Worm (Caenorhabditis elegans) whole organism, L2 larva: ENCODE results near the gene igcm-4.

Source experiments
- ama-1 ChIP-seq: fragments of 150-350 bp; optimal IDR thresholded peaks from 2 replicates; lab custom pipeline; 2018; ENCODE audit warnings: inconsistent platforms
- fos-1 ChIP-seq: fragments of 150-350 bp; optimal IDR thresholded peaks from 2 replicates; lab custom pipeline; 2014; ENCODE audit warnings: missing biosample characterization, missing genetic modification characterization
- lin-13 ChIP-seq: fragments of 150-350 bp; optimal IDR thresholded peaks from 2 replicates; lab custom pipeline; 2014; ENCODE audit warnings: missing biosample characterization, missing genetic modification reagents, missing genetic modification characterization
- nhr-10 ChIP-seq: sonication (generic microtip); optimal IDR thresholded peaks from 2 replicates; lab custom pipeline; 2017; ENCODE audit warnings: missing biosample characterization, missing genetic modification characterization
- nhr-12 ChIP-seq: fragments of 150-350 bp; optimal IDR thresholded peaks from 2 replicates; lab custom pipeline; 2014; ENCODE audit warnings: missing biosample characterization, missing genetic modification characterization
- nhr-237 ChIP-seq: fragments of 150-350 bp; optimal IDR thresholded peaks from 2 replicates; lab custom pipeline; 2014; ENCODE audit warnings: missing biosample characterization, missing genetic modification characterization
- skn-1 ChIP-seq: sonication (generic microtip); optimal IDR thresholded peaks from 2 replicates; lab custom pipeline; 2017; ENCODE audit warnings: missing biosample characterization, missing genetic modification characterization
- unc-62 ChIP-seq: fragments of 150-350 bp; optimal IDR thresholded peaks from 2 replicates; lab custom pipeline; 2014; ENCODE audit warnings: missing biosample characterization, missing genetic modification reagents, missing genetic modification characterization

- no peak for TF ChIP-seq lin-13 (GFP tag; lab: Kevin White, UChicago)
- no peak for TF ChIP-seq skn-1
- no peak for TF ChIP-seq ama-1 (lab: Kevin White, UChicago)
- no peak for TF ChIP-seq nhr-237 (tag; lab: Kevin White, UChicago)
- no peak for TF ChIP-seq nhr-10 (tag; lab: Kevin White, UChicago)
- no peak for TF ChIP-seq unc-62 (GFP tag; lab: Kevin White, UChicago)
- no peak for TF ChIP-seq fos-1 (tag; lab: Kevin White, UChicago)
- no peak for TF ChIP-seq nhr-12
Observed at ce11 chrX:2079536-2079935, 33.4 kb upstream of the igcm-4 start, which contains the start of gene F49H12.4.
